Worm (Caenorhabditis elegans): Measurements from ENCODE around the gene pals-22.

DNA sequence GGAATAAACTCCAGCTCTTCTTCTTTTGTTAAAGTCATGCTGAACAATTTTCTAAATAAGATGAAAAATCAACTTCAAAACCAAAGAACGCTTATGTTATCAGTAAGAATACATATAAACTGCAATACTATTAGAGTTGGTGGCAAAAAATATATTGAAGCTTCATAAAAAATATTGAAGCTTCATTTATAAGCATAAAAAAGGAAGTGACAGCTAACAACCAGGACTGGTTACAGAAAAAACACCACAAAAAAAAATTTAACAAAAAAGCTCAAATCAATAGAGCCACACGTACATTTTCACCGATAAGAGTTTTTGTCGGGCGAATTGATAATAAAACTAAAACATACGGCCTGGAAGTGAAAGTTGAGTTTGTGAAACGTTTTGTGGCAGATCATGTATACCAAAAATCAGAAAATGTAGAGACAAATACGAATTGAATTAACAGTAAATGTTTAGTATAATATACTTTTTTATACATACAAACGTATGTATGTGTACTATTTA lies 15.4 kb downstream of the pals-22 start, which contains the start of gene sqst-5:
- TF ChIP-seq ces-1 (GFP tag; optimal IDR thresholded peaks at IDR 0.05), result no peak
- TF ChIP-seq unc-62 (GFP tag; optimal IDR thresholded peaks at IDR 0.05), result no peak
- no peak for TF ChIP-seq unc-39 (tag; optimal IDR thresholded peaks at IDR 0.05)
- TF ChIP-seq elt-1 (tag; optimal IDR thresholded peaks at IDR 0.05; ENCODE audit: borderline replicate concordance, insufficient read depth), result no peak
- no peak for TF ChIP-seq ham-2 (GFP tag; optimal IDR thresholded peaks at IDR 0.05)
- TF ChIP-seq M03D4.4 (tag; optimal IDR thresholded peaks at IDR 0.05), result no peak
- TF ChIP-seq snpc-4 (tag; optimal IDR thresholded peaks at IDR 0.05), result no peak
- no peak for TF ChIP-seq mep-1 (tag; optimal IDR thresholded peaks at IDR 0.05)
